Worm (Caenorhabditis elegans) whole organism, L3 larva: Measurements from ENCODE around the gene glb-6.
A peak's percentile ranks its signal among the peaks of the same experiment; 100 is the strongest.

Experiments
- ZK546.5 ChIP-seq: sonication (generic microtip); optimal IDR thresholded peaks from 2 replicates; lab custom pipeline; 2017; ENCODE audit warnings: missing biosample characterization, missing genetic modification characterization
- ama-1 ChIP-seq: fragments of 150-350 bp; optimal IDR thresholded peaks from 2 replicates; lab custom pipeline; 2018
- eor-1 ChIP-seq, 2 experiments: fragments of 150-350 bp; optimal IDR thresholded peaks; 2 replicates each; lab custom pipeline; 2014 to 2018; ENCODE audit warnings: missing biosample characterization in 2 of 2, missing genetic modification characterization in 2 of 2
- nhr-11 ChIP-seq: fragments of 150-350 bp; optimal IDR thresholded peaks from 2 replicates; lab custom pipeline; 2014; ENCODE audit warnings: missing biosample characterization, missing genetic modification characterization
- nhr-28 ChIP-seq: fragments of 150-350 bp; optimal IDR thresholded peaks from 2 replicates; lab custom pipeline; 2014; ENCODE audit warnings: missing biosample characterization, missing genetic modification characterization
- pha-4 ChIP-seq: fragments of 150-350 bp; optimal IDR thresholded peaks from 2 replicates; lab custom pipeline; 2014; ENCODE audit warnings: missing biosample characterization, missing genetic modification reagents, missing genetic modification characterization
- snpc-4 ChIP-seq: fragments of 150-350 bp; optimal IDR thresholded peaks from 2 replicates; lab custom pipeline; 2014; ENCODE audit warnings: missing biosample characterization, missing genetic modification characterization
- zag-1 ChIP-seq: fragments of 150-350 bp; optimal IDR thresholded peaks from 2 replicates; lab custom pipeline; 2014; ENCODE audit warnings: missing biosample characterization, missing genetic modification characterization

DNA sequence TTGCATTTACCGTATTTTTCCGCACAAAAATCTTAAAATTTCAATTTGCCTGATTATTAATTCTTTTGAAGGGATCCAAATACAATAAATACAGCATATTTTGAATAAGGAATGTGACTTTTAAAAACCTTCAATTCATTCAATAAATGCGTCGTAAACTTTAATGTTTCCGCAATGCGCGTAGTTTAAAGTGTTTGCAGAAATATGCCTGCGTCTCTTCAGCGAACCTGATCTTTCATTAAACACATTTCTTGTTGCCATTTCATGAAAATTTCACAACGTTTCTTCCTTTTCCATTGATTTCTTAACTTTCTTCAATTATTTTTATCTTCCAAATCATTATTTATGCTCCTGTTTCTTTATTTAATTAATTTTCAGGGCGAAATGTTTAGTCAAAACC lies 22.0 kb upstream of the glb-6 start, which contains the start of gene vps-37:
- TF ChIP-seq snpc-4 (tag; lab: Kevin White, UChicago) (peak; percentile 79), pha-4 (tag; lab: Kevin White, UChicago) (peak; percentile 90), ZK546.5 (tag; lab: Kevin White, UChicago) (no peak), nhr-11 (tag; lab: Kevin White, UChicago) (no peak), ama-1 (lab: Kevin White, UChicago) (no peak), eor-1 (tag; optimal IDR thresholded peaks at IDR 0.05; lab: Kevin White, UChicago) (peak in 1 of 2 experiments; percentile 28), nhr-28 (tag; lab: Kevin White, UChicago) (no peak), zag-1 (no peak)
